Worm (Caenorhabditis elegans) whole organism, L2 larva: ENCODE results near the gene lec-9.

Experiments used
- C34F6.9 ChIP-seq: fragments of 150-350 bp; optimal IDR thresholded peaks from 2 replicates; lab custom pipeline; 2014; ENCODE audit warnings: missing biosample characterization, missing genetic modification characterization
- F13H6.1 ChIP-seq: sonication (generic microtip); optimal IDR thresholded peaks from 2 replicates; lab custom pipeline; 2016; ENCODE audit warnings: missing genetic modification characterization, missing compliant biosample characterization
- R02D3.7 ChIP-seq: fragments of 150-350 bp; optimal IDR thresholded peaks from 2 replicates; lab custom pipeline; 2014; ENCODE audit warnings: missing biosample characterization, missing genetic modification characterization
- Y55F3AM.14 ChIP-seq: fragments of 200-800 bp; sonication (Bioruptor generic); optimal IDR thresholded peaks from 2 replicates; lab custom pipeline; 2018; ENCODE audit warnings: mild to moderate bottlenecking, missing genetic modification characterization, missing compliant biosample characterization
- ZK546.5 ChIP-seq: sonication (generic microtip); optimal IDR thresholded peaks from 2 replicates; lab custom pipeline; 2017; ENCODE audit warnings: missing biosample characterization, missing genetic modification characterization
- aly-2 ChIP-seq: fragments of 150-350 bp; optimal IDR thresholded peaks from 2 replicates; lab custom pipeline; 2014; ENCODE audit warnings: missing biosample characterization, missing genetic modification characterization
- ama-1 ChIP-seq: fragments of 150-350 bp; optimal IDR thresholded peaks from 2 replicates; lab custom pipeline; 2018; ENCODE audit warnings: inconsistent platforms
- blmp-1 ChIP-seq: sonication (generic microtip); optimal IDR thresholded peaks from 2 replicates; lab custom pipeline; 2017; ENCODE audit warnings: missing genetic modification characterization, mild to moderate bottlenecking, missing compliant biosample characterization, antibody characterized with exemption, moderate library complexity; ENCODE audit not compliant: insufficient read depth
- ceh-16 ChIP-seq: fragments of 150-350 bp; optimal IDR thresholded peaks from 2 replicates; lab custom pipeline; 2014; ENCODE audit warnings: missing biosample characterization, missing genetic modification characterization
- ceh-82 ChIP-seq: fragments of 150-350 bp; optimal IDR thresholded peaks from 2 replicates; lab custom pipeline; 2014; ENCODE audit warnings: missing biosample characterization, missing genetic modification characterization
- crh-2 ChIP-seq: sonication (generic microtip); optimal IDR thresholded peaks from 2 replicates; lab custom pipeline; 2017; ENCODE audit warnings: missing biosample characterization, missing genetic modification characterization
- dmd-4 ChIP-seq: sonication (generic microtip); optimal IDR thresholded peaks from 2 replicates; lab custom pipeline; 2017; ENCODE audit warnings: missing biosample characterization, missing genetic modification characterization
- egl-27 ChIP-seq: sonication (generic microtip); optimal IDR thresholded peaks from 3 replicates; lab custom pipeline; 2017; ENCODE audit warnings: missing biosample characterization, missing genetic modification reagents, missing genetic modification characterization
- elt-1 ChIP-seq: fragments of 150-350 bp; optimal IDR thresholded peaks from 2 replicates; lab custom pipeline; 2014; ENCODE audit warnings: missing biosample characterization, missing genetic modification characterization
- elt-3 ChIP-seq: sonication (generic microtip); optimal IDR thresholded peaks from 2 replicates; lab custom pipeline; 2017; ENCODE audit warnings: missing biosample characterization, missing genetic modification characterization
- fos-1 ChIP-seq: fragments of 150-350 bp; optimal IDR thresholded peaks from 2 replicates; lab custom pipeline; 2014; ENCODE audit warnings: missing biosample characterization, missing genetic modification characterization
- gmeb-1 ChIP-seq: fragments of 150-350 bp; optimal IDR thresholded peaks from 2 replicates; lab custom pipeline; 2014; ENCODE audit warnings: missing biosample characterization, missing genetic modification characterization
- lin-13 ChIP-seq: fragments of 150-350 bp; optimal IDR thresholded peaks from 2 replicates; lab custom pipeline; 2014; ENCODE audit warnings: missing biosample characterization, missing genetic modification reagents, missing genetic modification characterization
- lin-39 ChIP-seq: fragments of 150-350 bp; optimal IDR thresholded peaks from 2 replicates; lab custom pipeline; 2014; ENCODE audit warnings: missing biosample characterization, missing genetic modification reagents, missing genetic modification characterization
- lsy-2 ChIP-seq, 2 experiments: fragments of 150-350 bp in 1 of 2; sonication (generic microtip) in 1 of 2; optimal IDR thresholded peaks; 2 replicates each; lab custom pipeline; 2014 to 2017; ENCODE audit warnings: missing biosample characterization in 2 of 2, missing genetic modification characterization in 2 of 2
- mab-5 ChIP-seq: fragments of 150-350 bp; optimal IDR thresholded peaks from 2 replicates; lab custom pipeline; 2014; ENCODE audit warnings: missing biosample characterization, missing genetic modification characterization
- mdl-1 ChIP-seq, 2 experiments: fragments of 150-350 bp in 1 of 2; sonication (generic microtip) in 1 of 2; optimal IDR thresholded peaks; 2 replicates each; lab custom pipeline; 2017; ENCODE audit warnings: missing biosample characterization in 2 of 2, missing genetic modification characterization in 2 of 2
- nhr-11 ChIP-seq: fragments of 150-350 bp; optimal IDR thresholded peaks from 2 replicates; lab custom pipeline; 2014; ENCODE audit warnings: missing biosample characterization, missing genetic modification characterization
- nhr-12 ChIP-seq: fragments of 150-350 bp; optimal IDR thresholded peaks from 2 replicates; lab custom pipeline; 2014; ENCODE audit warnings: missing biosample characterization, missing genetic modification characterization
- nhr-129 ChIP-seq: fragments of 150-350 bp; optimal IDR thresholded peaks from 2 replicates; lab custom pipeline; 2014; ENCODE audit warnings: missing biosample characterization, missing genetic modification characterization
- nhr-21 ChIP-seq: fragments of 150-350 bp; optimal IDR thresholded peaks from 2 replicates; lab custom pipeline; 2014; ENCODE audit warnings: missing biosample characterization, missing genetic modification characterization
- nhr-237 ChIP-seq: fragments of 150-350 bp; optimal IDR thresholded peaks from 2 replicates; lab custom pipeline; 2014; ENCODE audit warnings: missing biosample characterization, missing genetic modification characterization
- nhr-25 ChIP-seq: fragments of 150-350 bp; sonication (generic microtip); optimal IDR thresholded peaks from 3 replicates; lab custom pipeline; 2014; ENCODE audit warnings: missing biosample characterization, missing genetic modification characterization
- nhr-6 ChIP-seq: fragments of 150-350 bp; optimal IDR thresholded peaks from 2 replicates; lab custom pipeline; 2014; ENCODE audit warnings: missing biosample characterization, missing genetic modification characterization
- nhr-77 ChIP-seq: fragments of 150-350 bp; optimal IDR thresholded peaks from 2 replicates; lab custom pipeline; 2014; ENCODE audit warnings: missing biosample characterization, missing genetic modification characterization
- sem-4 ChIP-seq: fragments of 150-350 bp; optimal IDR thresholded peaks from 2 replicates; lab custom pipeline; 2014; ENCODE audit warnings: missing biosample characterization, missing genetic modification reagents, missing genetic modification characterization
- skn-1 ChIP-seq: sonication (generic microtip); optimal IDR thresholded peaks from 2 replicates; lab custom pipeline; 2017; ENCODE audit warnings: missing biosample characterization, missing genetic modification characterization
- sma-3 ChIP-seq: sonication (generic microtip); optimal IDR thresholded peaks from 2 replicates; lab custom pipeline; 2016; ENCODE audit warnings: missing genetic modification reagents, missing genetic modification characterization, missing compliant biosample characterization
- sma-9 ChIP-seq, 2 experiments: fragments of 150-350 bp in 1 of 2; sonication (generic microtip) in 1 of 2; optimal IDR thresholded peaks; 2 replicates each; lab custom pipeline; 2014 to 2016; ENCODE audit warnings: missing genetic modification characterization in 2 of 2, mild to moderate bottlenecking in 1 of 2, missing biosample characterization in 1 of 2, missing compliant biosample characterization in 1 of 2, missing genetic modification reagents in 1 of 2, moderate library complexity in 1 of 2
- snpc-4 ChIP-seq: fragments of 150-350 bp; optimal IDR thresholded peaks from 2 replicates; lab custom pipeline; 2014; ENCODE audit warnings: missing biosample characterization, missing genetic modification characterization
- unc-39 ChIP-seq: fragments of 150-350 bp; optimal IDR thresholded peaks from 2 replicates; lab custom pipeline; 2014; ENCODE audit warnings: missing biosample characterization, missing genetic modification characterization
- unc-62 ChIP-seq: fragments of 150-350 bp; optimal IDR thresholded peaks from 2 replicates; lab custom pipeline; 2014; ENCODE audit warnings: missing biosample characterization, missing genetic modification reagents, missing genetic modification characterization
- ztf-1 ChIP-seq: fragments of 200-800 bp; sonication (Bioruptor generic); conservative IDR thresholded peaks from 2 replicates; pipeline ENCODE4 v1.3.6; 2022; ENCODE audit warnings: missing genetic modification characterization, missing compliant biosample characterization
- ztf-4 ChIP-seq: fragments of 150-350 bp; optimal IDR thresholded peaks from 2 replicates; lab custom pipeline; 2014; ENCODE audit warnings: missing biosample characterization, missing genetic modification characterization

Gene lec-9

DNA sequence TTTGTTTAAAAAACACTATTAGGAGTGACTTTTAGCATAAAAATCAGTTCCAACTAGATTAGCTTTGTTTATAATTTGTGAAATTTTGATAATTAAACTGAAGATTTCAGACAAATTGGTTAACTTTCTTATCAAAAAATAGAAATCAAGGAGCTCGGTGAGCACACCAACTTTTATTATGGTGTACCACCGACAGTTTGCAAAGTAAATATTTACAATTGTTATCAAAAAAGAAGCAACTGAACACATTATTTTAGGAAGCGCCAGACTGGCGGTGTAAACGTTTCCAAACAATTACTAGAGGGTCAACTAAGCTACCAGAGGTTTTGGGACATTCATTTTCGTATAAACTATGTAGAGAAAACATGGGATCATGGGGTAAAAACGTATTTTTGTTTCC lies 37.2 kb downstream of the lec-9 start:
- TF ChIP-seq F13H6.1 (tag; lab: Kevin White, UChicago) = peak; percentile 5
- peak; percentile 29 for TF ChIP-seq sma-9 (GFP tag; optimal IDR thresholded peaks at IDR 0.05; lab: Kevin White, UChicago)
- no peak for TF ChIP-seq sma-9 (tag; optimal IDR thresholded peaks at IDR 0.05; lab: Kevin White, UChicago)
- TF ChIP-seq aly-2 (tag; lab: Kevin White, UChicago) = no peak

DNA sequence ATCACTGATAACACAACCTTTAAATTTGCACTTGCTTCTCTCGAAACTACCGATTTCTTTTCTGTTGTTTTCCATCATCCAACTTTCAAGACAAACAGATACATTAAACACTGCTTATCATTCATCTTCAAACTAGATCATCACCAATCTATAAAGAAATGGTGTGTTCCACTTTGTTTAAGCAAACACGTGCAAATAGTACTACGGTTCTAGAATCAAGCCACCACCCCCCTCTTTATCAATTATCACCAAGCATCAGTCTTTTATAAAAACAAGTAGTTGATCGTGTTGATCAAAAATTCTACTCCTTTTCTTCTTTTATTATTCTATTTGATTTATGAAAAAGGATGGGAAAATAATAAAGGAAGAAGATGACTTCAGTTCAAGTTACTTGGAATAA lies 38.2 kb downstream of the lec-9 start:
- TF ChIP-seq nhr-12 (no peak), ZK546.5 (tag; lab: Kevin White, UChicago) (no peak), nhr-6 (tag; lab: Kevin White, UChicago) (no peak), unc-62 (no peak), sma-3 (GFP tag; lab: Kevin White, UChicago) (peak; percentile 46), lsy-2 (tag; optimal IDR thresholded peaks at IDR 0.05; lab: Kevin White, UChicago) (peak in 1 of 2 experiments; percentile 28), R02D3.7 (tag; lab: Kevin White, UChicago) (no peak), egl-27 (tag; lab: Kevin White, UChicago) (peak; percentile 8), nhr-129 (no peak), ceh-16 (tag; lab: Kevin White, UChicago) (no peak), gmeb-1 (peak; percentile 25), mab-5 (tag; lab: Kevin White, UChicago) (no peak), ztf-1 (GFP tag; lab: Robert Waterston, UW) (no peak), lin-39 (tag; lab: Kevin White, UChicago) (no peak), mdl-1 (tag; optimal IDR thresholded peaks at IDR 0.05; lab: Kevin White, UChicago) (peak; percentile 30 to 66), fos-1 (no peak), sma-9 (GFP tag; optimal IDR thresholded peaks at IDR 0.05; lab: Kevin White, UChicago) (peak; percentile 80), sma-9 (tag; optimal IDR thresholded peaks at IDR 0.05; lab: Kevin White, UChicago) (no peak), nhr-11 (tag; lab: Kevin White, UChicago) (no peak), unc-39 (no peak), elt-1 (no peak), elt-3 (tag; lab: Kevin White, UChicago) (no peak), nhr-77 (tag; lab: Kevin White, UChicago) (no peak), skn-1 (tag; lab: Kevin White, UChicago) (no peak), blmp-1 (peak; percentile 36), nhr-25 (peak; percentile 85), crh-2 (peak; percentile 56), ama-1 (lab: Kevin White, UChicago) (no peak), nhr-237 (tag; lab: Kevin White, UChicago) (no peak), ceh-82 (tag; lab: Kevin White, UChicago) (no peak), nhr-21 (tag; lab: Kevin White, UChicago) (peak; percentile 50)

- TF ChIP-seq nhr-11 (tag; lab: Kevin White, UChicago) = no peak
- no peak for TF ChIP-seq C34F6.9
- peak; percentile 18 for TF ChIP-seq sma-9 (GFP tag; optimal IDR thresholded peaks at IDR 0.05; lab: Kevin White, UChicago)
- TF ChIP-seq sma-9 (tag; optimal IDR thresholded peaks at IDR 0.05; lab: Kevin White, UChicago) = no peak
- peak; percentile 73 for TF ChIP-seq fos-1
- TF ChIP-seq unc-39 = no peak
These were observed 38.7 kb downstream of the lec-9 start for ce11 chrX:17638970-17639369.

DNA sequence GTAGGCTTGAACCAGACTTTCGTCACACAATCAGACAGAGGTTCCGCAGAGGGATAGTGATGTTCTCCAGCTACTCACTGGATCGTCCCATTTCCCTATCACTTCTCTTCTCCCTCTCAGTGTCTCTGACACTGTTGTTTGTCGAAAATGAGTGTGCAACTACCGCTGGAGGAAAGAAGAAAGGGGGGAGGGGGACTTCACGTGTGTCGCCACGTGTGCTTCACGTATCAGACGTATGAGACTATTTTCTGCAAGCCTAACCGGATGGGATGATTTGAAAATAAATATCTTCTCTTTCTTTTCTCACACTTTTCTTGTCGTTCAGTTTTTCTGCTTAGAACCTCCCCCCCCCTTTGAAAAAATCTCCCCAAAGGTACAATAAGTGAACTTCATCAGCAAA lies 40.5 kb downstream of the lec-9 start, which contains the start of gene H18N23.2:
Gene H18N23.2 (minus strand): TSS at position 82 of the 400 bp plus-strand sequence.
- no peak for TF ChIP-seq aly-2 (tag; lab: Kevin White, UChicago)
- TF ChIP-seq elt-3 (tag; lab: Kevin White, UChicago) = no peak
- TF ChIP-seq fos-1 = peak; percentile 69
- TF ChIP-seq nhr-12 = no peak
- no peak for TF ChIP-seq skn-1 (tag; lab: Kevin White, UChicago)
- TF ChIP-seq blmp-1 = peak; percentile 79
- peak; percentile 83 for TF ChIP-seq nhr-25
- peak; percentile 69 for TF ChIP-seq nhr-129
- peak; percentile 95 for TF ChIP-seq nhr-21 (tag; lab: Kevin White, UChicago)
- peak; percentile 98 for TF ChIP-seq sma-9 (GFP tag; optimal IDR thresholded peaks at IDR 0.05; lab: Kevin White, UChicago)
- no peak for TF ChIP-seq sma-9 (tag; optimal IDR thresholded peaks at IDR 0.05; lab: Kevin White, UChicago)
- no peak for TF ChIP-seq R02D3.7 (tag; lab: Kevin White, UChicago)
- TF ChIP-seq mab-5 (tag; lab: Kevin White, UChicago) = no peak
- TF ChIP-seq egl-27 (tag; lab: Kevin White, UChicago) = peak; percentile 69
- no peak for TF ChIP-seq ceh-16 (tag; lab: Kevin White, UChicago)
- TF ChIP-seq crh-2 = peak; percentile 82
- peak; percentile 75 for TF ChIP-seq sma-3 (GFP tag; lab: Kevin White, UChicago)
- TF ChIP-seq lin-13 (GFP tag; lab: Kevin White, UChicago) = no peak
- TF ChIP-seq Y55F3AM.14 = no peak
- TF ChIP-seq sem-4 (tag; lab: Kevin White, UChicago) = peak; percentile 44
- peak in 1 of 2 experiments; percentile 51 for TF ChIP-seq lsy-2 (tag; optimal IDR thresholded peaks at IDR 0.05; lab: Kevin White, UChicago)
- TF ChIP-seq ztf-4 (tag; lab: Kevin White, UChicago) = no peak
- no peak for TF ChIP-seq snpc-4 (tag; lab: Kevin White, UChicago)
- TF ChIP-seq F13H6.1 (tag; lab: Kevin White, UChicago) = peak; percentile 86
- TF ChIP-seq C34F6.9 = peak; percentile 44
- no peak for TF ChIP-seq dmd-4 (tag; lab: Kevin White, UChicago)
- no peak for TF ChIP-seq unc-62
- TF ChIP-seq ceh-82 (tag; lab: Kevin White, UChicago) = no peak
- TF ChIP-seq lin-39 (tag; lab: Kevin White, UChicago) = no peak
- no peak for TF ChIP-seq ztf-1 (GFP tag; lab: Robert Waterston, UW)
- TF ChIP-seq mdl-1 (tag; optimal IDR thresholded peaks at IDR 0.05; lab: Kevin White, UChicago) = peak; percentile 9 to 90
